Worm (Caenorhabditis elegans): ENCODE results near the gene gst-40.

Gene gst-40

ce11 chrIV:740674-741073 is 19.6 kb upstream of the gst-40 start:
- TF ChIP-seq unc-55 (GFP tag; optimal IDR thresholded peaks at IDR 0.05) (peak; percentile 94), eyg-1 (tag; optimal IDR thresholded peaks at IDR 0.05) (no peak), nhr-11 (tag; optimal IDR thresholded peaks at IDR 0.05) (no peak)

ce11 chrIV:741831-742230 is 18.5 kb upstream of the gst-40 start:
- TF ChIP-seq unc-55 (GFP tag; optimal IDR thresholded peaks at IDR 0.05): peak; percentile 67
- peak; percentile 40 for TF ChIP-seq ref-2 (tag; optimal IDR thresholded peaks at IDR 0.05)
- no peak for TF ChIP-seq rnt-1 (tag; optimal IDR thresholded peaks at IDR 0.05)

- TF ChIP-seq ceh-2 (tag; optimal IDR thresholded peaks at IDR 0.05): no peak
Measured at ce11 chrIV:746333-746732, 14.0 kb upstream of the gst-40 start.

- TF ChIP-seq elt-4 (tag; optimal IDR thresholded peaks at IDR 0.05) (no peak), nhr-232 (tag; optimal IDR thresholded peaks at IDR 0.05) (no peak), unc-42 (tag; optimal IDR thresholded peaks at IDR 0.05) (no peak), nhr-11 (tag; optimal IDR thresholded peaks at IDR 0.05) (no peak), pat-9 (tag; optimal IDR thresholded peaks at IDR 0.05) (no peak), ref-2 (tag; optimal IDR thresholded peaks at IDR 0.05) (no peak), elt-2 (tag; optimal IDR thresholded peaks at IDR 0.05) (no peak), ceh-9 (tag; optimal IDR thresholded peaks at IDR 0.05) (no peak), fax-1 (tag; optimal IDR thresholded peaks at IDR 0.05) (no peak)
Measured at ce11 chrIV:749557-749956, 10.7 kb upstream of the gst-40 start.

- TF ChIP-seq hlh-6 (tag; optimal IDR thresholded peaks at IDR 0.05) (no peak), unc-42 (tag; optimal IDR thresholded peaks at IDR 0.05) (no peak), sox-4 (tag; optimal IDR thresholded peaks at IDR 0.05) (no peak), lin-11 (tag; optimal IDR thresholded peaks at IDR 0.05) (no peak), hlh-8 (tag; optimal IDR thresholded peaks at IDR 0.05) (no peak), ttx-3 (tag; optimal IDR thresholded peaks at IDR 0.05) (no peak), ceh-30 (tag; optimal IDR thresholded peaks at IDR 0.05) (no peak), lim-6 (tag; optimal IDR thresholded peaks at IDR 0.05) (no peak), mec-3 (tag; optimal IDR thresholded peaks at IDR 0.05; ENCODE audit: borderline replicate concordance) (no peak), fkh-6 (tag; optimal IDR thresholded peaks at IDR 0.05) (no peak), sdc-2 (tag; optimal IDR thresholded peaks at IDR 0.05) (no peak), syd-9 (tag; optimal IDR thresholded peaks at IDR 0.05) (no peak), K09A11.1 (tag; optimal IDR thresholded peaks at IDR 0.05; ENCODE audit: insufficient read depth) (no peak), fax-1 (tag; optimal IDR thresholded peaks at IDR 0.05) (no peak), ref-2 (tag; optimal IDR thresholded peaks at IDR 0.05) (no peak), sox-2 (GFP tag; IDR thresholded peaks at IDR 0.05) (no peak), eyg-1 (tag; optimal IDR thresholded peaks at IDR 0.05) (no peak)
Measured at ce11 chrIV:754357-754972, 5.8 kb upstream of the gst-40 start.

ce11 chrIV:756421-756820 is 3.9 kb upstream of the gst-40 start, which contains the start of gene srt-23:
TSS of gene srt-23 (plus strand) at chrIV:756721.
- no peak for TF ChIP-seq elt-2 (tag; optimal IDR thresholded peaks at IDR 0.05)
- no peak for TF ChIP-seq ceh-34 (tag; optimal IDR thresholded peaks at IDR 0.05)
- TF ChIP-seq mec-3 (tag; optimal IDR thresholded peaks at IDR 0.05; ENCODE audit: borderline replicate concordance): no peak
- no peak for TF ChIP-seq hlh-6 (tag; optimal IDR thresholded peaks at IDR 0.05)
- TF ChIP-seq ceh-31 (tag; optimal IDR thresholded peaks at IDR 0.05): no peak
- TF ChIP-seq elt-4 (tag; optimal IDR thresholded peaks at IDR 0.05): no peak
- TF ChIP-seq ceh-9 (tag; optimal IDR thresholded peaks at IDR 0.05): no peak
- TF ChIP-seq hlh-8 (tag; optimal IDR thresholded peaks at IDR 0.05): no peak
- TF ChIP-seq ceh-19 (GFP tag; optimal IDR thresholded peaks at IDR 0.05): no peak
- no peak for TF ChIP-seq ztf-16 (tag; optimal IDR thresholded peaks at IDR 0.05)
- TF ChIP-seq pha-2 (tag; optimal IDR thresholded peaks at IDR 0.05): no peak
- TF ChIP-seq ama-1 (optimal IDR thresholded peaks at IDR 0.05): no peak

Measured in whole organism, late embryonic.